Worm (Caenorhabditis elegans) whole organism, L3 larva: Measurements from ENCODE around the gene T26C11.4.

Experiments used
- ZK546.5 ChIP-seq: sonication (generic microtip); optimal IDR thresholded peaks from 2 replicates; lab custom pipeline; 2017; ENCODE audit warnings: missing biosample characterization, missing genetic modification characterization
- ama-1 ChIP-seq: fragments of 150-350 bp; optimal IDR thresholded peaks from 2 replicates; lab custom pipeline; 2018
- daf-12 ChIP-seq: fragments of 150-350 bp; optimal IDR thresholded peaks from 2 replicates; lab custom pipeline; 2014; ENCODE audit warnings: missing biosample characterization, missing genetic modification reagents, missing genetic modification characterization
- egl-27 ChIP-seq: sonication (generic microtip); optimal IDR thresholded peaks from 4 replicates; lab custom pipeline; 2017; ENCODE audit warnings: missing biosample characterization, missing genetic modification reagents, missing genetic modification characterization
- elt-1 ChIP-seq: fragments of 150-350 bp; optimal IDR thresholded peaks from 2 replicates; lab custom pipeline; 2014; ENCODE audit warnings: missing biosample characterization, missing genetic modification characterization
- eor-1 ChIP-seq, 2 experiments: fragments of 150-350 bp; optimal IDR thresholded peaks; 2 replicates each; lab custom pipeline; 2014 to 2018; ENCODE audit warnings: missing biosample characterization in 2 of 2, missing genetic modification characterization in 2 of 2
- fkh-10 ChIP-seq: sonication (generic microtip); optimal IDR thresholded peaks from 2 replicates; lab custom pipeline; 2017; ENCODE audit warnings: missing biosample characterization, missing genetic modification reagents, missing genetic modification characterization
- hmg-11 ChIP-seq: sonication (generic microtip); optimal IDR thresholded peaks from 2 replicates; lab custom pipeline; 2016; ENCODE audit warnings: missing genetic modification characterization, missing compliant biosample characterization
- lin-39 ChIP-seq: fragments of 150-350 bp; optimal IDR thresholded peaks from 2 replicates; lab custom pipeline; 2018; ENCODE audit warnings: missing biosample characterization, missing genetic modification reagents, missing genetic modification characterization
- nhr-12 ChIP-seq: fragments of 150-350 bp; optimal IDR thresholded peaks from 2 replicates; lab custom pipeline; 2014; ENCODE audit warnings: missing biosample characterization, missing genetic modification characterization
- nhr-43 ChIP-seq: sonication (generic microtip); optimal IDR thresholded peaks from 2 replicates; lab custom pipeline; 2016; ENCODE audit warnings: mild to moderate bottlenecking, missing genetic modification characterization, missing compliant biosample characterization; ENCODE audit not compliant: poor library complexity, severe bottlenecking
- pha-4 ChIP-seq: fragments of 150-350 bp; optimal IDR thresholded peaks from 2 replicates; lab custom pipeline; 2014; ENCODE audit warnings: missing biosample characterization, missing genetic modification reagents, missing genetic modification characterization
- pqm-1 ChIP-seq: fragments of 150-350 bp; optimal IDR thresholded peaks from 2 replicates; lab custom pipeline; 2017; ENCODE audit warnings: missing biosample characterization, missing genetic modification characterization, inconsistent platforms
- snpc-4 ChIP-seq: fragments of 150-350 bp; optimal IDR thresholded peaks from 2 replicates; lab custom pipeline; 2014; ENCODE audit warnings: missing biosample characterization, missing genetic modification characterization
- unc-39 ChIP-seq: sonication (generic microtip); optimal IDR thresholded peaks from 4 replicates; lab custom pipeline; 2017; ENCODE audit warnings: missing biosample characterization, missing genetic modification characterization
- unc-62 ChIP-seq: fragments of 150-350 bp; sonication (generic microtip); optimal IDR thresholded peaks from 4 replicates; lab custom pipeline; 2014; ENCODE audit warnings: missing biosample characterization, missing genetic modification reagents, missing genetic modification characterization
- zag-1 ChIP-seq: fragments of 150-350 bp; optimal IDR thresholded peaks from 2 replicates; lab custom pipeline; 2014; ENCODE audit warnings: missing biosample characterization, missing genetic modification characterization

The T26C11.4 gene

DNA sequence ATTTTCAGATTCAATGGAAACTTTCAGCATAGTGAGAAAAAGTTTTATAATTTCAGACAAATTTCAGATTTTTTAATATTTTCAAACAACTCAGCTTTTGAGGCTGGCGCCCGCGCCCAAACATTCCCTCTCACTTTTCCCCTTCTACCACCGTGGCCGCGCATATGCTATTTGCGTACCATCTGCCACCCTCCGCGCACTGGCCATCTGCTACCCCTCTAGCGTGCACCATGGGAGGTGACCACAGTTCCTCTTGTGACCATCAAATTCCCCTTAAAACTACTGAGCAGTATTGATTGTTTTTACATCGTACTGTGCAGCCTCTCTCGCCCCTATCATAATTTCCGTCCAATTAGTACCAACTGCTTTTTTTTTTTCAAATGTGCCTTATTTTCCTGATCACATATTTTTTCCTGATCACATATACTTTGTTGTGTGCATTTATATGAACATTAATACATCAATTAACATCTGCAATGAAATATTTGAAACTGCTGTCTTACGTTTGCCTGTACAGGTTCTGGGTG lies 44.3 kb downstream of the T26C11.4 start, which contains the start of gene C14E2.11:
C14E2.11 (plus strand) TSS at position 477 of the 527 bp plus-strand sequence.
- TF ChIP-seq pha-4 (no peak), unc-39 (tag; lab: Kevin White, UChicago) (no peak)

DNA sequence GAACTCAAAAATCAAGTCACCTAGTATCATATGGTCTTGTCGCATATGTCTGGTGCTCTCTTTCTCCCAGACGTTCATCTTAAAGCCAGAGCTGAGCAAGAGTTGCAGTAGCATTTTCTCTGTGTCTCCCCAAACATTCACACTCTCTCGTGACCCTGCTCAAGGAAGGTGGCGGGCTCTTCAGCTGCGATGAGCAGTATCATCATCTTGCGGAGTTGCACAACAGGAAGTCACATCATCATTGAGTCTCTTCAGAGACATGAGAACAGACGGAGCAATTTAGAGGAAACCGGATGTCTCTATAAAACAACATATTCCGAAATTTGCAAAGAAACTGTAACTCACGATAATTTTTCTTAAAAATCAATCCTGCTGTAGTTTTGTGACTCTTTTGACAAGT lies 46.8 kb downstream of the T26C11.4 start:
- TF ChIP-seq egl-27 (tag; lab: Kevin White, UChicago) (no peak), pha-4 (no peak), nhr-43 (tag; lab: Kevin White, UChicago) (no peak)

DNA sequence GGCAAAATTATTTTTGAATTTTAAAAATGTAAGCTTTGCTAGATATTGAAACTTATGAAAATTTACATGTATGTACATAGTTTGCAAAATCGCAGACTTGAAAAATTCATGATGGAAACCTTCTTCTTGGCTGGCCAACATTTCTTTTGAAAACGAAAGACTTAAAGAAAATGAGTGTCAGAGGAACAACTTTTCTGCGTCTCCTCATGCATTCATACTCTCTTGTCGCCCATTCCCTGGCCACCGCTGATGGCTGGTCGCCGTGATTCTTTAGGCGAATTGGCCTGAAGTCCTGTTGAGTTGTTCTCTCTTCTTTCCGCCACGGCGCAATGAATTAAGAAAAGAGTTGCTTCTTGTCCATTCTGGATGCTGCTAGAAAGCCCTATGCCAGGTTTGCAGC lies 49.3 kb downstream of the T26C11.4 start:
- no peak for TF ChIP-seq pqm-1 (tag; lab: Kevin White, UChicago)
- TF ChIP-seq fkh-10 (GFP tag; lab: Kevin White, UChicago): no peak
- no peak for TF ChIP-seq ZK546.5 (tag; lab: Kevin White, UChicago)
- TF ChIP-seq hmg-11: no peak
- no peak for TF ChIP-seq unc-62 (GFP tag; lab: Kevin White, UChicago)
- TF ChIP-seq daf-12: no peak
- no peak for TF ChIP-seq zag-1 (tag; lab: Kevin White, UChicago)
- no peak for TF ChIP-seq lin-39 (tag; lab: Kevin White, UChicago)
- no peak for TF ChIP-seq nhr-12 (tag; lab: Kevin White, UChicago)

- TF ChIP-seq eor-1 (tag; optimal IDR thresholded peaks at IDR 0.05; lab: Kevin White, UChicago) (no peak), snpc-4 (tag; lab: Kevin White, UChicago) (no peak), ama-1 (lab: Kevin White, UChicago) (no peak), elt-1 (no peak)
Measured at ce11 chrX:1791095-1791494, 54.3 kb downstream of the T26C11.4 start.
